Worm (Caenorhabditis elegans) whole organism, L1 larva: ENCODE measurements around the gene ras-2.

Experiments
- C16A3.4 ChIP-seq: fragments of 150-350 bp; optimal IDR thresholded peaks from 2 replicates; lab custom pipeline; 2014; ENCODE audit warnings: missing biosample characterization, missing genetic modification characterization
- F16B12.6 ChIP-seq: fragments of 150-350 bp; optimal IDR thresholded peaks from 2 replicates; lab custom pipeline; 2014; ENCODE audit warnings: missing biosample characterization, missing genetic modification characterization
- aha-1 ChIP-seq: fragments of 150-350 bp; optimal IDR thresholded peaks from 2 replicates; lab custom pipeline; 2014; ENCODE audit warnings: missing biosample characterization, missing genetic modification characterization
- aly-2 ChIP-seq: fragments of 150-350 bp; optimal IDR thresholded peaks from 2 replicates; lab custom pipeline; 2014; ENCODE audit warnings: missing biosample characterization, missing genetic modification characterization
- ceh-63 ChIP-seq: fragments of 200-800 bp; sonication (Bioruptor generic); optimal IDR thresholded peaks from 2 replicates; lab custom pipeline; 2018; ENCODE audit warnings: mild to moderate bottlenecking, missing genetic modification characterization, missing compliant biosample characterization
- ceh-90 ChIP-seq: sonication (generic microtip); optimal IDR thresholded peaks from 2 replicates; lab custom pipeline; 2016; ENCODE audit warnings: missing genetic modification characterization, missing compliant biosample characterization
- ces-1 ChIP-seq: fragments of 150-350 bp; optimal IDR thresholded peaks from 2 replicates; lab custom pipeline; 2014; ENCODE audit warnings: missing biosample characterization, missing genetic modification reagents, missing genetic modification characterization
- dpl-1 ChIP-seq, 3 experiments: fragments of 150-350 bp in 2 of 3; sonication (generic microtip) in 1 of 3; optimal IDR thresholded peaks; 2 replicates each; lab custom pipeline; 2014 to 2017; ENCODE audit warnings: missing biosample characterization in 3 of 3, missing genetic modification characterization in 3 of 3, missing genetic modification reagents in 3 of 3
- elt-2 ChIP-seq: sonication (generic microtip); optimal IDR thresholded peaks from 2 replicates; lab custom pipeline; 2016; ENCODE audit warnings: missing genetic modification characterization, mild to moderate bottlenecking, inconsistent platforms, missing compliant biosample characterization, missing genetic modification reagents
- fkh-8 ChIP-seq: sonication (generic microtip); optimal IDR thresholded peaks from 2 replicates; lab custom pipeline; 2016; ENCODE audit warnings: mild to moderate bottlenecking, missing genetic modification characterization, missing compliant biosample characterization
- fos-1 ChIP-seq: fragments of 150-350 bp; optimal IDR thresholded peaks from 2 replicates; lab custom pipeline; 2014; ENCODE audit warnings: missing biosample characterization, missing genetic modification characterization
- hlh-17 ChIP-seq: fragments of 200-800 bp; sonication (Bioruptor generic); optimal IDR thresholded peaks from 2 replicates; lab custom pipeline; 2018; ENCODE audit warnings: missing genetic modification characterization, mild to moderate bottlenecking, missing compliant biosample characterization, moderate library complexity, borderline replicate concordance
- irx-1 ChIP-seq: sonication (generic microtip); optimal IDR thresholded peaks from 2 replicates; lab custom pipeline; 2016; ENCODE audit warnings: missing genetic modification characterization, missing compliant biosample characterization
- isw-1 ChIP-seq: fragments of 200-800 bp; sonication (Bioruptor generic); IDR thresholded peaks from 2 replicates; pipeline ENCODE4 v1.3.6; 2022; ENCODE audit warnings: missing genetic modification characterization, missing compliant biosample characterization
- jun-1 ChIP-seq: fragments of 150-350 bp; optimal IDR thresholded peaks from 2 replicates; lab custom pipeline; 2014; ENCODE audit warnings: missing biosample characterization, missing genetic modification reagents, missing genetic modification characterization
- lin-13 ChIP-seq: fragments of 150-350 bp; optimal IDR thresholded peaks from 2 replicates; lab custom pipeline; 2014; ENCODE audit warnings: missing biosample characterization, missing genetic modification reagents, missing genetic modification characterization
- lin-15B ChIP-seq: fragments of 150-350 bp; sonication (generic microtip); optimal IDR thresholded peaks from 3 replicates; lab custom pipeline; 2014; ENCODE audit warnings: missing biosample characterization, missing genetic modification characterization
- lin-35 ChIP-seq, 2 experiments: fragments of 150-350 bp; optimal IDR thresholded peaks; 2 replicates each; lab custom pipeline; 2014; ENCODE audit warnings: missing biosample characterization in 2 of 2, missing genetic modification characterization in 2 of 2, missing genetic modification reagents in 2 of 2
- lin-39 ChIP-seq: fragments of 150-350 bp; optimal IDR thresholded peaks from 2 replicates; lab custom pipeline; 2014; ENCODE audit warnings: missing biosample characterization, missing genetic modification reagents, missing genetic modification characterization
- lsy-2 ChIP-seq, 2 experiments: fragments of 150-350 bp; optimal IDR thresholded peaks; 2 replicates each; lab custom pipeline; 2014; ENCODE audit warnings: missing biosample characterization in 2 of 2, missing genetic modification characterization in 2 of 2
- mab-9 ChIP-seq: fragments of 200-800 bp; sonication (Bioruptor generic); IDR thresholded peaks from 2 replicates; pipeline ENCODE4 v1.3.6; 2022; ENCODE audit warnings: missing genetic modification reagents, missing genetic modification characterization, missing compliant biosample characterization
- mep-1 ChIP-seq: fragments of 150-350 bp; optimal IDR thresholded peaks from 2 replicates; lab custom pipeline; 2014; ENCODE audit warnings: missing biosample characterization, missing genetic modification characterization
- nhr-19 ChIP-seq: fragments of 200-800 bp; sonication (Bioruptor generic); conservative IDR thresholded peaks from 2 replicates; pipeline ENCODE4 v1.3.6; 2022; ENCODE audit warnings: missing genetic modification characterization, missing compliant biosample characterization
- nhr-20 ChIP-seq: sonication (generic microtip); optimal IDR thresholded peaks from 2 replicates; lab custom pipeline; 2016; ENCODE audit warnings: mild to moderate bottlenecking, missing genetic modification characterization, missing compliant biosample characterization
- nhr-71 ChIP-seq: sonication (generic microtip); optimal IDR thresholded peaks from 2 replicates; lab custom pipeline; 2016; ENCODE audit warnings: mild to moderate bottlenecking, missing genetic modification characterization, moderate library complexity, missing compliant biosample characterization
- nhr-76 ChIP-seq: sonication (generic microtip); optimal IDR thresholded peaks from 2 replicates; lab custom pipeline; 2017; ENCODE audit warnings: missing biosample characterization, missing genetic modification characterization
- nhr-77 ChIP-seq: fragments of 150-350 bp; optimal IDR thresholded peaks from 2 replicates; lab custom pipeline; 2014; ENCODE audit warnings: missing biosample characterization, missing genetic modification characterization
- nhr-90 ChIP-seq: sonication (generic microtip); optimal IDR thresholded peaks from 2 replicates; lab custom pipeline; 2016; ENCODE audit warnings: mild to moderate bottlenecking, missing genetic modification characterization, missing compliant biosample characterization; ENCODE audit not compliant: poor library complexity
- pax-3 ChIP-seq: fragments of 200-800 bp; sonication (Bioruptor generic); optimal IDR thresholded peaks from 2 replicates; lab custom pipeline; 2018; ENCODE audit warnings: mild to moderate bottlenecking, missing genetic modification characterization, moderate library complexity, missing compliant biosample characterization
- rnt-1 ChIP-seq: sonication (generic microtip); optimal IDR thresholded peaks from 2 replicates; lab custom pipeline; 2016; ENCODE audit warnings: mild to moderate bottlenecking, missing genetic modification characterization, moderate library complexity, missing compliant biosample characterization
- skn-1 ChIP-seq: fragments of 150-350 bp; optimal IDR thresholded peaks from 2 replicates; lab custom pipeline; 2014; ENCODE audit warnings: missing biosample characterization, missing genetic modification characterization
- snu-23 ChIP-seq: sonication (generic microtip); optimal IDR thresholded peaks from 2 replicates; lab custom pipeline; 2016; ENCODE audit warnings: missing genetic modification characterization, missing compliant biosample characterization
- sox-4 ChIP-seq: sonication (generic microtip); optimal IDR thresholded peaks from 2 replicates; lab custom pipeline; 2016; ENCODE audit warnings: missing genetic modification characterization, missing compliant biosample characterization
- sup-37 ChIP-seq: fragments of 200-800 bp; sonication (Bioruptor generic); optimal IDR thresholded peaks from 2 replicates; lab custom pipeline; 2018; ENCODE audit warnings: mild to moderate bottlenecking, missing genetic modification characterization, missing compliant biosample characterization
- swsn-7 ChIP-seq: sonication (generic microtip); optimal IDR thresholded peaks from 2 replicates; lab custom pipeline; 2016; ENCODE audit warnings: missing genetic modification characterization, missing compliant biosample characterization
- unc-30 ChIP-seq: sonication (generic microtip); optimal IDR thresholded peaks from 2 replicates; lab custom pipeline; 2017; ENCODE audit warnings: missing biosample characterization, missing genetic modification characterization
- unc-86 ChIP-seq: sonication (generic microtip); optimal IDR thresholded peaks from 2 replicates; lab custom pipeline; 2016; ENCODE audit warnings: missing genetic modification characterization, missing compliant biosample characterization
- zip-4 ChIP-seq: fragments of 200-800 bp; sonication (Bioruptor generic); optimal IDR thresholded peaks from 2 replicates; lab custom pipeline; 2018; ENCODE audit warnings: mild to moderate bottlenecking, missing genetic modification characterization, moderate library complexity, missing compliant biosample characterization
- ztf-11 ChIP-seq, 2 experiments: sonication (generic microtip); optimal IDR thresholded peaks; 2 replicates each; lab custom pipeline; 2016 to 2017; ENCODE audit warnings: missing genetic modification characterization in 2 of 2, missing biosample characterization in 1 of 2, missing compliant biosample characterization in 1 of 2
- ztf-4 ChIP-seq: fragments of 150-350 bp; optimal IDR thresholded peaks from 2 replicates; lab custom pipeline; 2014; ENCODE audit warnings: missing biosample characterization, missing genetic modification characterization

Gene ras-2

DNA sequence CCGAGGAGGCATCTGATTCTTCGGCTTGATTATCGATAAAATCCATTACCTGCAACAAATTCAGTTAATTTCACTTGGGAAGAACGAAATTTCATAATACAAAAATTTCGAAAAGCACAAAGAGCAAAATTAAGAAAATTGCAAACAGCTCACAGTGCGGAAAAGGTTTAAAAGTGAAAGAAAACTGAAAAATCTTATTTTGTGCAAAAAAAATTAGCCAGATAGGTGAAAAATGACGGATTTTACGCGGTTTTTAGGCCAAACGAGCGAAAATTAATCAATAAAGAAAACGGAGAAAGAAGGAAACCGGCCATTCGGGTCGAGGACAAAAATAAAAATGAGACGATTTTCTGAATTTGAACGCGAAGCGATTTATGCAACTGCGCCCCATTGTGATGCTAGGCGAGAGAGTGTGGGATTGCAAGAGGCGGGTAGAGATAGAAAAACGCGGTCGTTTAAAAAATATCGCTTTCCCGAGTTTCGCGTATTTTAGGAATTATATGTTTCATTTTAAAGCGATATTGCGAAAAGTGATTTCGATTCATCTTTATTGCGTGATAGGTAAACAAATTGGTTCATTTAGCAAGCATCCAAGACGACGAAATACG is 19.2 kb downstream of the ras-2 start, which contains the start of gene emb-5 (continued):
- TF ChIP-seq lin-39 (tag; lab: Kevin White, UChicago) (peak; percentile 59), nhr-71 (tag; lab: Kevin White, UChicago) (peak; percentile 79), snu-23 (GFP tag; lab: Kevin White, UChicago) (peak; percentile 77), nhr-76 (no peak), nhr-19 (GFP tag; lab: Robert Waterston, UW) (peak; percentile 76), fkh-8 (tag; lab: Kevin White, UChicago) (peak; percentile 62), nhr-20 (tag; lab: Kevin White, UChicago) (peak; percentile 67), aly-2 (tag; lab: Kevin White, UChicago) (peak; percentile 7), pax-3 (peak; percentile 28), aha-1 (tag; lab: Kevin White, UChicago) (no peak), ces-1 (GFP tag; lab: Kevin White, UChicago) (no peak), ceh-90 (tag; lab: Kevin White, UChicago) (no peak), C16A3.4 (tag; lab: Kevin White, UChicago) (peak; percentile 81), lin-13 (peak; percentile 62), mab-9 (GFP tag; lab: Robert Waterston, UW) (peak; percentile 40; the same call in 1 of the 2 replicates), hlh-17 (GFP tag; lab: Kevin White, UChicago) (no peak), mep-1 (tag; lab: Kevin White, UChicago) (no peak), lin-35 (GFP tag; optimal IDR thresholded peaks at IDR 0.05; lab: Kevin White, UChicago) (peak; percentile 96 to 98), F16B12.6 (tag; lab: Kevin White, UChicago) (peak; percentile 58), jun-1 (tag; lab: Kevin White, UChicago) (peak; percentile 59), isw-1 (GFP tag; lab: Robert Waterston, UW) (peak; percentile 75), skn-1 (tag; lab: Kevin White, UChicago) (peak; percentile 71), nhr-77 (peak; percentile 28), zip-4 (GFP tag; lab: Kevin White, UChicago) (no peak), elt-2 (tag; lab: Kevin White, UChicago) (peak; percentile 9), unc-86 (tag; lab: Kevin White, UChicago) (peak; percentile 61), swsn-7 (tag; lab: Kevin White, UChicago) (peak; percentile 61), rnt-1 (peak; percentile 86), unc-30 (tag; lab: Kevin White, UChicago) (no peak), ceh-63 (GFP tag; lab: Kevin White, UChicago) (no peak), irx-1 (tag; lab: Kevin White, UChicago) (peak; percentile 44), sox-4 (no peak), lin-15B (peak; percentile 74), ztf-4 (tag; lab: Kevin White, UChicago) (no peak), fos-1 (peak; percentile 39), nhr-90 (peak; percentile 54)

- TF ChIP-seq sup-37, result no peak
- no peak for TF ChIP-seq rnt-1
- TF ChIP-seq ztf-11 (tag; optimal IDR thresholded peaks at IDR 0.05; lab: Kevin White, UChicago), result no peak
- TF ChIP-seq lsy-2 (tag; optimal IDR thresholded peaks at IDR 0.05; lab: Kevin White, UChicago), result no peak
- no peak for TF ChIP-seq lin-15B
- no peak for TF ChIP-seq ceh-63 (GFP tag; lab: Kevin White, UChicago)
- no peak for TF ChIP-seq dpl-1 (GFP tag; optimal IDR thresholded peaks at IDR 0.05; lab: Kevin White, UChicago)
- TF ChIP-seq C16A3.4 (tag; lab: Kevin White, UChicago), result no peak
Measured at ce11 chrIII:4715088-4715487, 24.8 kb downstream of the ras-2 start, which contains the start of gene him-18. Gene him-18 (minus strand): TSS chrIII:4715188.
